Fruit fly (Drosophila melanogaster): ENCODE data around the gene tey.

Gene tey

dm6 chr3L:19618072-19618958 lies 45.6 kb downstream of the tey start, which contains the start of gene asf1 (continued):
- peak; percentile 21 for TF ChIP-seq CG8290 (GFP tag; optimal IDR thresholded peaks at IDR 0.05)
- no peak for TF ChIP-seq CG8290 (tag; optimal IDR thresholded peaks at IDR 0.05)
- no peak for TF ChIP-seq CG3838 (GFP tag; optimal IDR thresholded peaks at IDR 0.05)
- peak; percentile 92 to 98 for TF ChIP-seq insv (GFP tag; optimal IDR thresholded peaks at IDR 0.05)
- peak; percentile 27 for TF ChIP-seq Dip3 (GFP tag; optimal IDR thresholded peaks at IDR 0.05)
- TF ChIP-seq Drgx (GFP tag; IDR thresholded peaks at IDR 0.05), result peak; percentile 51
- no peak for TF ChIP-seq GATAe (GFP tag; conservative IDR thresholded peaks at IDR 0.05)
- TF ChIP-seq Ets65A (GFP tag), result no peak
- no peak for TF ChIP-seq Sox100B (GFP tag; optimal IDR thresholded peaks at IDR 0.05)
- peak; percentile 53 for TF ChIP-seq ewg (GFP tag; optimal IDR thresholded peaks at IDR 0.05)
- TF ChIP-seq corto (GFP tag; optimal IDR thresholded peaks at IDR 0.05), result peak; percentile 10
- TF ChIP-seq CG7556 (GFP tag; optimal IDR thresholded peaks at IDR 0.05), result peak; percentile 15
- peak; percentile 37 for TF ChIP-seq lilli (GFP tag; optimal IDR thresholded peaks at IDR 0.05)
- peak; percentile 91 to 93 for TF ChIP-seq crp (GFP tag; optimal IDR thresholded peaks at IDR 0.05)
- TF ChIP-seq CG6175 (GFP tag; IDR thresholded peaks at IDR 0.05), result no peak
- TF ChIP-seq Ravus (GFP tag; IDR thresholded peaks at IDR 0.05), result no peak
- TF ChIP-seq Trl (optimal IDR thresholded peaks at IDR 0.05), result no peak
- TF ChIP-seq Trl (GFP tag; optimal IDR thresholded peaks at IDR 0.05), result peak; percentile 41
- no peak for TF ChIP-seq Ada2b (GFP tag; IDR thresholded peaks at IDR 0.05)
- no peak for TF ChIP-seq CG10366 (GFP tag; IDR thresholded peaks at IDR 0.05)
- peak; percentile 10 for TF ChIP-seq YL-1 (GFP tag; optimal IDR thresholded peaks at IDR 0.05)
- no peak for TF ChIP-seq CG8944 (GFP tag; optimal IDR thresholded peaks at IDR 0.05)
- no peak for TF ChIP-seq esg (GFP tag; conservative IDR thresholded peaks at IDR 0.05)
- TF ChIP-seq CG11560 (tag; IDR thresholded peaks at IDR 0.05), result no peak
- TF ChIP-seq sisA (GFP tag; IDR thresholded peaks at IDR 0.05), result no peak
- no peak for TF ChIP-seq ap (GFP tag; IDR thresholded peaks at IDR 0.05)
- TF ChIP-seq C15 (GFP tag; IDR thresholded peaks at IDR 0.05), result no peak
- no peak for TF ChIP-seq Poxn (GFP tag; IDR thresholded peaks at IDR 0.05)
- no peak for TF ChIP-seq hth (optimal IDR thresholded peaks at IDR 0.05)
- peak; percentile 15 for TF ChIP-seq CG2712 (tag; optimal IDR thresholded peaks at IDR 0.05)
- peak; percentile 57; the same call in 2 of the 3 replicates for TF ChIP-seq Opbp (GFP tag; IDR thresholded peaks at IDR 0.05; ENCODE audit: partially characterized antibody)
- TF ChIP-seq gem (tag; optimal IDR thresholded peaks at IDR 0.05), result no peak
- TF ChIP-seq HHEX (GFP tag; optimal IDR thresholded peaks at IDR 0.05), result no peak
- no peak for TF ChIP-seq Rx (GFP tag; IDR thresholded peaks at IDR 0.05)
- peak; percentile 42 for TF ChIP-seq phol (tag; optimal IDR thresholded peaks at IDR 0.05)
- no peak for TF ChIP-seq jing (GFP tag; optimal IDR thresholded peaks at IDR 0.05)
- peak; percentile 40 for TF ChIP-seq CG17186 (GFP tag; optimal IDR thresholded peaks at IDR 0.05)
- no peak for TF ChIP-seq CG11695 (GFP tag; IDR thresholded peaks at IDR 0.05)
- TF ChIP-seq onecut (GFP tag; IDR thresholded peaks at IDR 0.05), result peak; percentile 68
- no peak for TF ChIP-seq Chrac-16 (GFP tag; optimal IDR thresholded peaks at IDR 0.05)
- TF ChIP-seq tll (GFP tag; optimal IDR thresholded peaks at IDR 0.05), result peak in 1 of 2 experiments; percentile 54
- no peak for TF ChIP-seq pros (GFP tag; optimal IDR thresholded peaks at IDR 0.05)
- TF ChIP-seq fd64A (GFP tag; optimal IDR thresholded peaks at IDR 0.05), result no peak
- no peak for TF ChIP-seq cg (GFP tag; optimal IDR thresholded peaks at IDR 0.05)
- peak; percentile 33 for TF ChIP-seq CG12155 (GFP tag; optimal IDR thresholded peaks at IDR 0.05)
- TF ChIP-seq inv (GFP tag; IDR thresholded peaks at IDR 0.05; ENCODE audit: partially characterized antibody), result peak; percentile 71
- peak; percentile 67 for TF ChIP-seq CG6791 (GFP tag; IDR thresholded peaks at IDR 0.05; ENCODE audit: partially characterized antibody)
- no peak for TF ChIP-seq CG7271 (tag; optimal IDR thresholded peaks at IDR 0.05)
- TF ChIP-seq CG13894 (tag; optimal IDR thresholded peaks at IDR 0.05), result no peak
- TF ChIP-seq Rfx (GFP tag; IDR thresholded peaks at IDR 0.05), result no peak
